Worm (Caenorhabditis elegans) whole organism, late embryonic: ENCODE data around the gene B0244.6.

ENCODE experiments used
- K02D7.2 ChIP-seq: sonication (generic microtip); optimal IDR thresholded peaks from 2 replicates; lab custom pipeline; 2017; ENCODE audit warnings: mild to moderate bottlenecking, missing genetic modification characterization, missing compliant biosample characterization
- ceh-9 ChIP-seq: sonication (generic microtip); optimal IDR thresholded peaks from 2 replicates; lab custom pipeline; 2016; ENCODE audit warnings: mild to moderate bottlenecking, missing genetic modification characterization, inconsistent platforms, missing compliant biosample characterization
- che-1 ChIP-seq: sonication (generic microtip); optimal IDR thresholded peaks from 2 replicates; lab custom pipeline; 2016; ENCODE audit warnings: mild to moderate bottlenecking, missing genetic modification characterization, missing compliant biosample characterization
- elt-4 ChIP-seq: sonication (generic microtip); optimal IDR thresholded peaks from 2 replicates; lab custom pipeline; 2016; ENCODE audit warnings: missing genetic modification characterization, missing compliant biosample characterization
- ets-4 ChIP-seq: sonication (generic microtip); optimal IDR thresholded peaks from 2 replicates; lab custom pipeline; 2016; ENCODE audit warnings: missing genetic modification characterization, missing compliant biosample characterization
- eyg-1 ChIP-seq: sonication (generic microtip); optimal IDR thresholded peaks from 2 replicates; lab custom pipeline; 2016; ENCODE audit warnings: missing genotype, missing genetic modification characterization, missing compliant biosample characterization
- fkh-10 ChIP-seq: fragments of 150-350 bp; optimal IDR thresholded peaks from 2 replicates; lab custom pipeline; 2014; ENCODE audit warnings: missing biosample characterization, missing genetic modification reagents, missing genetic modification characterization
- hlh-8 ChIP-seq: sonication (generic microtip); optimal IDR thresholded peaks from 2 replicates; lab custom pipeline; 2016; ENCODE audit warnings: missing genotype, missing genetic modification characterization, missing compliant biosample characterization
- madf-2 ChIP-seq: sonication (generic microtip); optimal IDR thresholded peaks from 2 replicates; lab custom pipeline; 2017; ENCODE audit warnings: missing genetic modification characterization, missing compliant biosample characterization
- pag-3 ChIP-seq: sonication (generic microtip); optimal IDR thresholded peaks from 2 replicates; lab custom pipeline; 2016; ENCODE audit warnings: missing compliant biosample characterization, missing genetic modification characterization, borderline replicate concordance
- pha-4 ChIP-seq: fragments of 150-350 bp; optimal IDR thresholded peaks from 2 replicates; lab custom pipeline; 2018; ENCODE audit warnings: missing biosample characterization, missing genetic modification reagents, missing genetic modification characterization
- pqm-1 ChIP-seq: sonication (generic microtip); optimal IDR thresholded peaks from 2 replicates; lab custom pipeline; 2016; ENCODE audit warnings: missing genetic modification characterization, missing compliant biosample characterization
- sdc-2 ChIP-seq: sonication (generic microtip); optimal IDR thresholded peaks from 2 replicates; lab custom pipeline; 2016; ENCODE audit warnings: missing genotype, missing genetic modification characterization, missing compliant biosample characterization
- sox-2 ChIP-seq: fragments of 200-800 bp; sonication (Bioruptor generic); IDR thresholded peaks from 2 replicates; pipeline ENCODE4 v1.3.6; 2022; ENCODE audit warnings: missing genetic modification reagents, missing genetic modification characterization, missing compliant biosample characterization

DNA sequence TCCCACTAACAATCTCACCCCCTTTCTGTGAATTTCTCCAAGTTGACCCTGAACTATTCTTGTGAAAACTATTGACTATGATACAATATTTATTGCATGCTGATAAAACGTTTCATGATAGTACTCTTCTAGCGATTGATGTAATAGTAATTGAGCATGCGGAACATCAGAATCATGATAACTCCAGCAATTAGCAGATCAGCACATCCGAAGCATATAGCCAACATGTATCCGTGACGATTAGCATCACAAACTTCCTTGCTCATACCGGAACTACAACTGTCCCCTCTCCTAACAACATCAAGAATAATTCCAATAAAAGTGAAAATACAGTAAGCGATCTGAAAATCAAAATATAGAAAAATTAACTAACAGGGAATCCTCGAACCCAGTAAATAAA is 7.8 kb upstream of the B0244.6 start:
- TF ChIP-seq fkh-10 (GFP tag; lab: Kevin White, UChicago) (no peak), K02D7.2 (tag; lab: Kevin White, UChicago) (no peak), eyg-1 (tag; lab: Kevin White, UChicago) (no peak), ets-4 (tag; lab: Kevin White, UChicago) (no peak), pqm-1 (tag; lab: Kevin White, UChicago) (no peak), elt-4 (no peak), pha-4 (tag; lab: Kevin White, UChicago) (no peak), che-1 (tag; lab: Kevin White, UChicago) (no peak), sox-2 (GFP tag; lab: Robert Waterston, UW) (no peak), ceh-9 (tag; lab: Kevin White, UChicago) (no peak), hlh-8 (tag; lab: Kevin White, UChicago) (no peak), madf-2 (tag; lab: Kevin White, UChicago) (no peak), pag-3 (no peak), sdc-2 (tag; lab: Kevin White, UChicago) (no peak)
